Fruit fly (Drosophila melanogaster) whole organism, embryonic: ENCODE data around the gene Glys.

Experiments used
- CG30020 ChIP-seq: fragments of 200-800 bp; optimal IDR thresholded peaks from 2 replicates; lab custom pipeline; 2019; ENCODE audit warnings: missing biosample characterization, mild to moderate bottlenecking, missing genetic modification characterization, moderate library complexity
- Lpt ChIP-seq: fragments of >200 bp; optimal IDR thresholded peaks from 2 replicates; lab custom pipeline; 2018; ENCODE audit warnings: missing biosample characterization, missing genetic modification characterization
- Stat92E ChIP-seq, 3 experiments: fragments of >200 bp in 2 of 3; fragments of 200-800 bp in 1 of 3; sonication (Bioruptor generic) in 1 of 3; optimal IDR thresholded peaks; 2 replicates each; lab custom pipeline; 2017 to 2019; ENCODE audit warnings: missing biosample characterization in 3 of 3, missing genetic modification characterization in 3 of 3, mild to moderate bottlenecking in 1 of 3, moderate library complexity in 1 of 3
- Trl ChIP-seq, 3 experiments: fragments of >200 bp in 2 of 3; fragments of 200-800 bp in 1 of 3; sonication (Bioruptor generic) in 1 of 3; optimal IDR thresholded peaks; 2 replicates in 1 of 3; 3 replicates in 2 of 3; lab custom pipeline; 2016 to 2017; ENCODE audit warnings: missing biosample characterization in 1 of 3, missing genetic modification characterization in 1 of 3
- cato ChIP-seq: fragments of 200-800 bp; sonication (Bioruptor generic); optimal IDR thresholded peaks from 2 replicates; lab custom pipeline; 2016; ENCODE audit warnings: missing biosample characterization, missing genetic modification characterization, borderline replicate concordance
- hkb ChIP-seq, 2 experiments: fragments of 200-800 bp in 1 of 2; fragments of >200 bp in 1 of 2; sonication (Bioruptor generic) in 1 of 2; IDR thresholded peaks in 1 of 2; optimal IDR thresholded peaks in 1 of 2; 2 replicates each; pipeline versions ENCODE4 v1.3.6 to Lab custom; 2017 to 2022; ENCODE audit warnings: missing biosample characterization in 1 of 2, missing genetic modification characterization in 1 of 2
- ttk ChIP-seq: fragments of 200-800 bp; sonication (Bioruptor generic); IDR thresholded peaks from 2 replicates; pipeline ENCODE4 v2.1.2; 2022; ENCODE audit warnings: missing biosample characterization, missing genetic modification characterization
- twi ChIP-seq: fragments of 200-800 bp; optimal IDR thresholded peaks from 2 replicates; lab custom pipeline; 2019; ENCODE audit warnings: missing biosample characterization, mild to moderate bottlenecking, missing genetic modification characterization, moderate library complexity

DNA sequence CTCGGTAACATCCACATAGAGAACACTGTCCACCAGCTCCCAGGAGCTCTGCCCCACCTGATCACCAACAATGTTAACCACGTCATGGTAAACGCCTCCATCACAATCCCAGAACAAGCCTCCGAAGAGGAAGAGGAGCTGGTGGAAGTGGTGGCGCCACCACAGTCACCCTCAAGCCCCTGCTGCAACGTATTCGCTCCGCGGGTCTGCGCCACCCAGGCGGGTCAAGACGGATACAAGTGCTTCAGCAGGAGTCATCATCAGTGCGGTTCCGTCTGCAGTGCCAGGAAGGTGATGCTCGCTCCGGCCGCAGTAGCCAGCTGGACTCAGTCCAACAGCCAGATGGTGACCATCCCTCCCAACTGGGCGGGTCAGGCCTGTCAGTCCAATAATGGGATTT, 9.1 kb downstream of the Glys start:
- TF ChIP-seq ttk (GFP tag; lab: Robert Waterston, UW) (no peak), Trl (optimal IDR thresholded peaks at IDR 0.05; lab: Kevin White, UChicago) (no peak), Trl (GFP tag; optimal IDR thresholded peaks at IDR 0.05; lab: Kevin White, UChicago) (no peak), Stat92E (GFP tag; optimal IDR thresholded peaks at IDR 0.05; lab: Kevin White, UChicago) (no peak), cato (GFP tag; lab: Kevin White, UChicago) (no peak), hkb (optimal IDR thresholded peaks at IDR 0.05; lab: Kevin White, UChicago) (no peak), hkb (GFP tag; IDR thresholded peaks at IDR 0.05; lab: Robert Waterston, UW) (no peak), Lpt (GFP tag; lab: Kevin White, UChicago) (no peak), twi (no peak), CG30020 (tag; lab: Kevin White, UChicago) (no peak)
